Fruit fly (Drosophila melanogaster) whole organism, embryonic: Measurements from ENCODE around the gene CG31675.

Experiments
- Bteb2 ChIP-seq: fragments of 200-800 bp; sonication (Bioruptor generic); optimal IDR thresholded peaks from 2 replicates; lab custom pipeline; 2016; ENCODE audit warnings: missing biosample characterization, missing genetic modification characterization
- CG6654 ChIP-seq: fragments of 200-800 bp; sonication (Bioruptor generic); optimal IDR thresholded peaks from 2 replicates; lab custom pipeline; 2017; ENCODE audit warnings: missing biosample characterization, mild to moderate bottlenecking, missing genetic modification characterization
- CG8765 ChIP-seq: fragments of 200-800 bp; sonication (Bioruptor generic); IDR thresholded peaks from 2 replicates; pipeline ENCODE4 v1.3.6; 2022; ENCODE audit warnings: missing biosample characterization, missing genetic modification characterization
- eyg ChIP-seq: fragments of 200-800 bp; sonication (Bioruptor generic); optimal IDR thresholded peaks from 3 replicates; lab custom pipeline; 2016; ENCODE audit warnings: missing biosample characterization, missing genetic modification characterization
- jing ChIP-seq: fragments of 200-800 bp; sonication (Bioruptor generic); optimal IDR thresholded peaks from 2 replicates; lab custom pipeline; 2018; ENCODE audit warnings: missing biosample characterization, mild to moderate bottlenecking, missing genetic modification characterization
- kah ChIP-seq: fragments of 200-800 bp; sonication (Bioruptor generic); optimal IDR thresholded peaks from 2 replicates; lab custom pipeline; 2018; ENCODE audit warnings: missing biosample characterization, mild to moderate bottlenecking, missing genetic modification characterization
- nerfin-1 ChIP-seq: fragments of 200-800 bp; sonication (Bioruptor generic); optimal IDR thresholded peaks from 3 replicates; lab custom pipeline; 2019; ENCODE audit warnings: missing biosample characterization, mild to moderate bottlenecking, missing genetic modification characterization, moderate library complexity
- nom ChIP-seq: fragments of 200-800 bp; sonication (Bioruptor generic); optimal IDR thresholded peaks from 2 replicates; lab custom pipeline; 2017; ENCODE audit warnings: missing biosample characterization, missing genetic modification characterization, mild to moderate bottlenecking, moderate library complexity, missing genetic modification reagents
- tna ChIP-seq: fragments of 200-800 bp; sonication (Bioruptor generic); IDR thresholded peaks from 2 replicates; pipeline ENCODE4 v1.3.6; 2022; ENCODE audit warnings: missing biosample characterization, missing genetic modification characterization; ENCODE audit not compliant: partially characterized antibody

- TF ChIP-seq nom, result no peak
- no peak for TF ChIP-seq CG8765
- no peak for TF ChIP-seq tna
- no peak for TF ChIP-seq jing
- TF ChIP-seq Bteb2 (GFP tag; lab: Kevin White, UChicago), result no peak
- no peak for TF ChIP-seq eyg (GFP tag; lab: Kevin White, UChicago)
- TF ChIP-seq CG6654 (GFP tag; lab: Kevin White, UChicago), result no peak
- TF ChIP-seq nerfin-1 (tag; lab: Kevin White, UChicago), result no peak
- no peak for TF ChIP-seq kah (GFP tag; lab: Kevin White, UChicago)
Measured at dm6 chr2L:20827045-20827444, 40.5 kb upstream of the CG31675 start.
